Fruit fly (Drosophila melanogaster): ENCODE results near the gene Srp54k.

The Srp54k gene

DNA sequence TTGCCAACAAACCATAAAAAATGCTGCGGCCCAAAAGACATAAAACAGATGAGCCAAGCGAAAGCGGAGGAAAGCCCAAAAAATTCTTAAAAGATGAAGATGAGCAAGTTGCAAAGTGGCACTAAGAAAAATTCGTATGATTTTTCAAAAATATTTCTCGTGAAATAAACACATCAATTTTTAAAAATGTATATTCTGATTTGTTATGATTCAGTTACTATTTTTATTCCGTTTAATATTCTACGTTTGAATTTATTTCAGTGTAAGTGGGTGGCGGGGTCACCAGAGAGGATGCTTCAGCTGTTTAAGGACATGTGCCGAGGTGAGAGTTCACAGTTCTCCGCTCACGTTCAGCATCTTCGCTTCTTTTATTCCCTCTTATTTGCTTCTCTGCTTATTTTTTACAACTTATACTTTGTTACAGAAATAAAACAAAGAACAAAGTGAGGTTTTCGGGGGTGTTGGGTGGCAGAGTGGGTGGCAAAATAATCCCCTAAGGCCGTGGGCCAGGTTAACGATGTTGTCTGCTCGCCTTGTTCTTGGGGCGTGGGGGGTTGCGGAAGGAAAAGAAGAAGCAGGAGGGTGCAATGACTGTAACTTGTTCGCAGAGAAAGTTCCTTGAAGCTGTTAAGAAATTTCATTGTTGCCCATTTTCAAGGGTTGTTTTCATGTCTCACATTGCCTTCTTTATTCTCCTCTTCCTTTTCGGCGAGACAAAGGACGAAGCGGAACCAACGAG is 29.9 kb downstream of the Srp54k start (continued):
- TF ChIP-seq abd-A (tag; optimal IDR thresholded peaks at IDR 0.05) (peak; percentile 77), salm (tag; optimal IDR thresholded peaks at IDR 0.05) (no peak), Drgx (GFP tag; IDR thresholded peaks at IDR 0.05) (0 out of 2 replicates have a peak, but pooled peaks have one; percentile 14), Stat92E (GFP tag; optimal IDR thresholded peaks at IDR 0.05) (no peak), CG13123 (GFP tag; optimal IDR thresholded peaks at IDR 0.05) (no peak), CG10147 (GFP tag; optimal IDR thresholded peaks at IDR 0.05) (peak; percentile 57), CG13424 (tag; optimal IDR thresholded peaks at IDR 0.05) (peak; percentile 48), Doc2 (GFP tag; IDR thresholded peaks at IDR 0.05) (no peak), HHEX (GFP tag; optimal IDR thresholded peaks at IDR 0.05) (peak; percentile 26), Nf-YB (GFP tag; optimal IDR thresholded peaks at IDR 0.05) (no peak), CG8089 (GFP tag; optimal IDR thresholded peaks at IDR 0.05) (no peak), Dref (GFP tag; IDR thresholded peaks at IDR 0.05) (no peak), her (GFP tag; optimal IDR thresholded peaks at IDR 0.05) (no peak), CTCF (GFP tag; optimal IDR thresholded peaks at IDR 0.05) (no peak), jing (GFP tag; optimal IDR thresholded peaks at IDR 0.05) (no peak), Ssrp (tag; optimal IDR thresholded peaks at IDR 0.05) (peak; percentile 16), run (tag; optimal IDR thresholded peaks at IDR 0.05) (no peak), PHDP (tag; optimal IDR thresholded peaks at IDR 0.05) (peak; percentile 59), CG2129 (GFP tag; IDR thresholded peaks at IDR 0.05; ENCODE audit: partially characterized antibody) (no peak), CG12219 (GFP tag; optimal IDR thresholded peaks at IDR 0.05) (peak; percentile 12), CG30020 (tag; optimal IDR thresholded peaks at IDR 0.05) (no peak), CG14965 (GFP tag; optimal IDR thresholded peaks at IDR 0.05; ENCODE audit: borderline replicate concordance) (no peak), exex (tag; optimal IDR thresholded peaks at IDR 0.05) (no peak), CG7928 (GFP tag; optimal IDR thresholded peaks at IDR 0.05) (no peak), Trl (optimal IDR thresholded peaks at IDR 0.05) (no peak), Trl (GFP tag; optimal IDR thresholded peaks at IDR 0.05) (no peak), Kr (GFP tag; optimal IDR thresholded peaks at IDR 0.05) (no peak), CG17359 (tag; optimal IDR thresholded peaks at IDR 0.05) (peak; percentile 58), toy (GFP tag; IDR thresholded peaks at IDR 0.05) (no peak), CrebB (tag; optimal IDR thresholded peaks at IDR 0.05) (peak; percentile 11), pum (GFP tag; optimal IDR thresholded peaks at IDR 0.05) (no peak), NC2α (GFP tag; optimal IDR thresholded peaks at IDR 0.05) (no peak), vfl (GFP tag; optimal IDR thresholded peaks at IDR 0.05) (no peak), nom (GFP tag; optimal IDR thresholded peaks at IDR 0.05) (no peak), NFAT (GFP tag; IDR thresholded peaks at IDR 0.05) (no peak), nerfin-2 (GFP tag; IDR thresholded peaks at IDR 0.05; ENCODE audit: partially characterized antibody) (no peak), crp (GFP tag; optimal IDR thresholded peaks at IDR 0.05) (no peak), Sox102F (GFP tag; optimal IDR thresholded peaks at IDR 0.05) (peak; percentile 52), CG7556 (GFP tag; optimal IDR thresholded peaks at IDR 0.05) (peak; percentile 63), gro (GFP tag; optimal IDR thresholded peaks at IDR 0.05) (no peak), dimm (GFP tag; IDR thresholded peaks at IDR 0.05) (no peak), gfzf (GFP tag; optimal IDR thresholded peaks at IDR 0.05) (no peak), Oaz (GFP tag; IDR thresholded peaks at IDR 0.05) (no peak), CG2875 (GFP tag; optimal IDR thresholded peaks at IDR 0.05) (no peak), ewg (GFP tag; optimal IDR thresholded peaks at IDR 0.05) (peak; percentile 24), CG4707 (GFP tag; optimal IDR thresholded peaks at IDR 0.05) (no peak), Eip74EF (GFP tag; optimal IDR thresholded peaks at IDR 0.05) (no peak), D19A (tag; optimal IDR thresholded peaks at IDR 0.05) (peak; percentile 14), sug (tag; optimal IDR thresholded peaks at IDR 0.05) (no peak)

All from whole organism, embryonic.